Worm (Caenorhabditis elegans) whole organism, L2 larva: ENCODE data around the gene ZC84.1.

Source experiments
- C34F6.9 ChIP-seq: fragments of 150-350 bp; optimal IDR thresholded peaks from 2 replicates; lab custom pipeline; 2014; ENCODE audit warnings: missing biosample characterization, missing genetic modification characterization
- F13H6.1 ChIP-seq: sonication (generic microtip); optimal IDR thresholded peaks from 2 replicates; lab custom pipeline; 2016; ENCODE audit warnings: missing genetic modification characterization, missing compliant biosample characterization
- Y55F3AM.14 ChIP-seq: fragments of 200-800 bp; sonication (Bioruptor generic); optimal IDR thresholded peaks from 2 replicates; lab custom pipeline; 2018; ENCODE audit warnings: mild to moderate bottlenecking, missing genetic modification characterization, missing compliant biosample characterization
- ZK546.5 ChIP-seq: sonication (generic microtip); optimal IDR thresholded peaks from 2 replicates; lab custom pipeline; 2017; ENCODE audit warnings: missing biosample characterization, missing genetic modification characterization
- alr-1 ChIP-seq: fragments of 150-350 bp; optimal IDR thresholded peaks from 2 replicates; lab custom pipeline; 2014; ENCODE audit warnings: missing biosample characterization, missing genetic modification characterization
- ama-1 ChIP-seq: fragments of 150-350 bp; optimal IDR thresholded peaks from 2 replicates; lab custom pipeline; 2018; ENCODE audit warnings: inconsistent platforms
- blmp-1 ChIP-seq: sonication (generic microtip); optimal IDR thresholded peaks from 2 replicates; lab custom pipeline; 2017; ENCODE audit warnings: missing genetic modification characterization, mild to moderate bottlenecking, missing compliant biosample characterization, antibody characterized with exemption, moderate library complexity; ENCODE audit not compliant: insufficient read depth
- crh-2 ChIP-seq: sonication (generic microtip); optimal IDR thresholded peaks from 2 replicates; lab custom pipeline; 2017; ENCODE audit warnings: missing biosample characterization, missing genetic modification characterization
- dmd-4 ChIP-seq: sonication (generic microtip); optimal IDR thresholded peaks from 2 replicates; lab custom pipeline; 2017; ENCODE audit warnings: missing biosample characterization, missing genetic modification characterization
- egl-27 ChIP-seq: sonication (generic microtip); optimal IDR thresholded peaks from 3 replicates; lab custom pipeline; 2017; ENCODE audit warnings: missing biosample characterization, missing genetic modification reagents, missing genetic modification characterization
- elt-1 ChIP-seq: fragments of 150-350 bp; optimal IDR thresholded peaks from 2 replicates; lab custom pipeline; 2014; ENCODE audit warnings: missing biosample characterization, missing genetic modification characterization
- elt-3 ChIP-seq: sonication (generic microtip); optimal IDR thresholded peaks from 2 replicates; lab custom pipeline; 2017; ENCODE audit warnings: missing biosample characterization, missing genetic modification characterization
- fos-1 ChIP-seq: fragments of 150-350 bp; optimal IDR thresholded peaks from 2 replicates; lab custom pipeline; 2014; ENCODE audit warnings: missing biosample characterization, missing genetic modification characterization
- gmeb-1 ChIP-seq: fragments of 150-350 bp; optimal IDR thresholded peaks from 2 replicates; lab custom pipeline; 2014; ENCODE audit warnings: missing biosample characterization, missing genetic modification characterization
- lin-13 ChIP-seq: fragments of 150-350 bp; optimal IDR thresholded peaks from 2 replicates; lab custom pipeline; 2014; ENCODE audit warnings: missing biosample characterization, missing genetic modification reagents, missing genetic modification characterization
- lin-39 ChIP-seq: fragments of 150-350 bp; optimal IDR thresholded peaks from 2 replicates; lab custom pipeline; 2014; ENCODE audit warnings: missing biosample characterization, missing genetic modification reagents, missing genetic modification characterization
- lsy-2 ChIP-seq, 2 experiments: fragments of 150-350 bp in 1 of 2; sonication (generic microtip) in 1 of 2; optimal IDR thresholded peaks; 2 replicates each; lab custom pipeline; 2014 to 2017; ENCODE audit warnings: missing biosample characterization in 2 of 2, missing genetic modification characterization in 2 of 2
- mab-5 ChIP-seq: fragments of 150-350 bp; optimal IDR thresholded peaks from 2 replicates; lab custom pipeline; 2014; ENCODE audit warnings: missing biosample characterization, missing genetic modification characterization
- nhr-11 ChIP-seq: fragments of 150-350 bp; optimal IDR thresholded peaks from 2 replicates; lab custom pipeline; 2014; ENCODE audit warnings: missing biosample characterization, missing genetic modification characterization
- nhr-129 ChIP-seq: fragments of 150-350 bp; optimal IDR thresholded peaks from 2 replicates; lab custom pipeline; 2014; ENCODE audit warnings: missing biosample characterization, missing genetic modification characterization
- nhr-21 ChIP-seq: fragments of 150-350 bp; optimal IDR thresholded peaks from 2 replicates; lab custom pipeline; 2014; ENCODE audit warnings: missing biosample characterization, missing genetic modification characterization
- nhr-23 ChIP-seq: fragments of 150-350 bp; optimal IDR thresholded peaks from 2 replicates; lab custom pipeline; 2014; ENCODE audit warnings: missing biosample characterization, missing genetic modification reagents, missing genetic modification characterization
- nhr-237 ChIP-seq: fragments of 150-350 bp; optimal IDR thresholded peaks from 2 replicates; lab custom pipeline; 2014; ENCODE audit warnings: missing biosample characterization, missing genetic modification characterization
- nhr-25 ChIP-seq: fragments of 150-350 bp; sonication (generic microtip); optimal IDR thresholded peaks from 3 replicates; lab custom pipeline; 2014; ENCODE audit warnings: missing biosample characterization, missing genetic modification characterization
- nhr-6 ChIP-seq: fragments of 150-350 bp; optimal IDR thresholded peaks from 2 replicates; lab custom pipeline; 2014; ENCODE audit warnings: missing biosample characterization, missing genetic modification characterization
- nhr-77 ChIP-seq: fragments of 150-350 bp; optimal IDR thresholded peaks from 2 replicates; lab custom pipeline; 2014; ENCODE audit warnings: missing biosample characterization, missing genetic modification characterization
- sem-4 ChIP-seq: fragments of 150-350 bp; optimal IDR thresholded peaks from 2 replicates; lab custom pipeline; 2014; ENCODE audit warnings: missing biosample characterization, missing genetic modification reagents, missing genetic modification characterization
- skn-1 ChIP-seq: sonication (generic microtip); optimal IDR thresholded peaks from 2 replicates; lab custom pipeline; 2017; ENCODE audit warnings: missing biosample characterization, missing genetic modification characterization
- sma-3 ChIP-seq: sonication (generic microtip); optimal IDR thresholded peaks from 2 replicates; lab custom pipeline; 2016; ENCODE audit warnings: missing genetic modification reagents, missing genetic modification characterization, missing compliant biosample characterization
- sma-9 ChIP-seq, 2 experiments: fragments of 150-350 bp in 1 of 2; sonication (generic microtip) in 1 of 2; optimal IDR thresholded peaks; 2 replicates each; lab custom pipeline; 2014 to 2016; ENCODE audit warnings: missing genetic modification characterization in 2 of 2, mild to moderate bottlenecking in 1 of 2, missing biosample characterization in 1 of 2, missing compliant biosample characterization in 1 of 2, missing genetic modification reagents in 1 of 2, moderate library complexity in 1 of 2
- unc-55 ChIP-seq: fragments of 150-350 bp; sonication (generic microtip); optimal IDR thresholded peaks from 3 replicates; lab custom pipeline; 2014; ENCODE audit warnings: missing biosample characterization, missing genetic modification reagents, missing genetic modification characterization
- zag-1 ChIP-seq: fragments of 150-350 bp; optimal IDR thresholded peaks from 2 replicates; lab custom pipeline; 2014; ENCODE audit warnings: missing biosample characterization, missing genetic modification characterization
- ztf-1 ChIP-seq: fragments of 200-800 bp; sonication (Bioruptor generic); conservative IDR thresholded peaks from 2 replicates; pipeline ENCODE4 v1.3.6; 2022; ENCODE audit warnings: missing genetic modification characterization, missing compliant biosample characterization
- ztf-4 ChIP-seq: fragments of 150-350 bp; optimal IDR thresholded peaks from 2 replicates; lab custom pipeline; 2014; ENCODE audit warnings: missing biosample characterization, missing genetic modification characterization

The ZC84.1 gene

DNA sequence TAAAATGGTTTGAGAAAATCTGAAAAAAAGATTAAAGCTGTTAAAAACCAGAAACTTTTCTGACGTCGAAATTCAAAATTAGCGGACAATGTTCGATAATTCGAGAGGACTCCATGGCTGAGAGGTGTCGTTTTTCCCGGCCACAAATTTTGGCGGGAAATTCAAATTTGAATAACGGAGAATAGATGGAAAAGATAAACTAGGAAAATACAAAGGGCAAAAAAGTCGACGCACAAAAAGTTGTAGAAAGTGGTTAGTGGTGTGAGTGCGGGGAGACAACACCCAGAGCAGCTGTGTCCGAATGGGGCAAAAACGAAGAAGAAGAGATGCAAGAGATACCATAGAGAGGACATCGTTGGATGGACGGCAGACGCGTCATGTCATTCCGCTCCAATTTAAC is 15.0 kb downstream of the ZC84.1 start, which contains the start of gene cls-3:
Gene cls-3 (minus strand): TSS at position 19 of the 400 bp plus-strand sequence.
- TF ChIP-seq C34F6.9 (peak; percentile 59), nhr-6 (peak; percentile 26), lsy-2 (tag; optimal IDR thresholded peaks at IDR 0.05; lab: Kevin White, UChicago) (peak in 1 of 2 experiments; percentile 82), nhr-129 (tag; lab: Kevin White, UChicago) (peak; percentile 36), skn-1 (no peak), sma-9 (GFP tag; optimal IDR thresholded peaks at IDR 0.05; lab: Kevin White, UChicago) (peak; percentile 61), sma-9 (tag; optimal IDR thresholded peaks at IDR 0.05; lab: Kevin White, UChicago) (no peak), gmeb-1 (tag; lab: Kevin White, UChicago) (peak; percentile 80), unc-55 (peak; percentile 47), nhr-21 (peak; percentile 9), egl-27 (tag; lab: Kevin White, UChicago) (no peak), F13H6.1 (tag; lab: Kevin White, UChicago) (peak; percentile 16), zag-1 (tag; lab: Kevin White, UChicago) (peak; percentile 7), dmd-4 (tag; lab: Kevin White, UChicago) (no peak), nhr-25 (tag; lab: Kevin White, UChicago) (no peak)

ce11 chrIII:9185722-9186121 is 20.4 kb downstream of the ZC84.1 start, which contains the start of gene ZC84.7:
TSS of gene ZC84.7 (plus strand) at chrIII:9186022.
- TF ChIP-seq lin-39 (tag; lab: Kevin White, UChicago) (no peak), crh-2 (tag; lab: Kevin White, UChicago) (no peak), lsy-2 (tag; optimal IDR thresholded peaks at IDR 0.05; lab: Kevin White, UChicago) (no peak), Y55F3AM.14 (no peak), mab-5 (no peak), elt-3 (no peak), nhr-237 (no peak), blmp-1 (tag; lab: Kevin White, UChicago) (no peak), nhr-23 (tag; lab: Kevin White, UChicago) (no peak), lin-13 (GFP tag; lab: Kevin White, UChicago) (no peak), nhr-25 (tag; lab: Kevin White, UChicago) (no peak), nhr-11 (no peak), unc-55 (no peak)

- TF ChIP-seq lin-13 (GFP tag; lab: Kevin White, UChicago) (no peak), ama-1 (lab: Kevin White, UChicago) (no peak), ztf-1 (GFP tag; lab: Robert Waterston, UW) (no peak), lsy-2 (tag; optimal IDR thresholded peaks at IDR 0.05; lab: Kevin White, UChicago) (no peak), ztf-4 (tag; lab: Kevin White, UChicago) (no peak), mab-5 (no peak), ZK546.5 (tag; lab: Kevin White, UChicago) (no peak), C34F6.9 (no peak), dmd-4 (tag; lab: Kevin White, UChicago) (no peak), sma-3 (GFP tag; lab: Kevin White, UChicago) (no peak), sem-4 (no peak), nhr-6 (no peak), nhr-25 (tag; lab: Kevin White, UChicago) (no peak), nhr-77 (tag; lab: Kevin White, UChicago) (no peak), nhr-21 (no peak), unc-55 (no peak), alr-1 (no peak)
Measured at ce11 chrIII:9181246-9181645, 24.8 kb downstream of the ZC84.1 start, which contains the start of gene tax-4. TSS of gene tax-4 (plus strand) at chrIII:9181546.

DNA sequence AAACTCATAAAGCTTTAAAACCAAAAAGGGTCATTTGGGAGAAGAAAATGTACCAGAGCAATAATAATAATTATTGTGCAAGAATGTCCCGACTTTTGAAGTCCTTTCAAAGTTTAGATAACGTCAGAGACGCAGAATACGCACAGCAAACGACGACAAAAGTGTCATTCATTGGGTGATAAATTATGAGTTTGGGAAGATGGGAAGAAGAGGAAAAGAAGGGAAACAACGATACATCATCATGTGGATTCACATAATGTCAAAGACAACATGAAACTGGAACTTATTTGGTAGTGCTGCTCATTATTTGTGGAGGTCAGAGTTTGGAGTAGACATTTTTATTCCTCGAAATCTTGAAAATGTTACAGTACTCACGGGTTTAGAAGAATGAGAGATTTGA is 28.2 kb downstream of the ZC84.1 start:
- TF ChIP-seq unc-55 (peak; percentile 40), mab-5 (peak; percentile 84), sem-4 (no peak)

DNA sequence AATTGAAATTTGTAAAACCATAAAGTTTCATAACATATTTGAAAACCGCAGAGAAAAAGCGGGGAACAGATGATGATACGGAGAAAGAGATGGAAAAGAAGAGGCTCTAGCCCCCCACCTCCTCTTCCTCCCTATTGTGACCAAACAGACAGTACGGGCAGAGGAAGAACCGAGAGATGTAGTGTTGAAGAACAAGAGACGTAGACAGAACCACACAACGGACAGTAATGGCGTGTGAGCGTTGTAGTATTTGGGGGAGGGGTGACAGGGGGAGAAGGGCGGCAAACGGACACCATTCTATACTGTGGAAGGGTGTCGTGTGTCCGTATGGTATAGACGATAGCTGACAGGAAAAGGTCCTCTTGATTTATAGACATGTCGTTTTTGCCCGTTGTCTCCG is 30.1 kb downstream of the ZC84.1 start:
- TF ChIP-seq elt-1 (tag; lab: Kevin White, UChicago) (no peak), fos-1 (peak; percentile 19), Y55F3AM.14 (no peak)
- TF ChIP-seq, all 48 proteins: peak for 1
